Fruit fly (Drosophila melanogaster): ENCODE results near the gene CG12746.

Gene CG12746

dm6 chr3R:5591398-5591853 lies 26.8 kb downstream of the CG12746 start, which contains the start of the genes noi and Vha26 (continued):
- no peak for TF ChIP-seq prd (optimal IDR thresholded peaks at IDR 0.05)
- TF ChIP-seq prd (GFP tag; IDR thresholded peaks at IDR 0.05) = peak; percentile 29; the same call in 1 of the 3 replicates
- TF ChIP-seq CG17186 (GFP tag; optimal IDR thresholded peaks at IDR 0.05) = peak; percentile 78
- peak; percentile 30; the same call in 1 of the 2 replicates for TF ChIP-seq nerfin-2 (GFP tag; IDR thresholded peaks at IDR 0.05; ENCODE audit: partially characterized antibody)
- TF ChIP-seq sob (GFP tag; IDR thresholded peaks at IDR 0.05) = 0 out of 2 replicates have a peak, but pooled peaks have one; percentile 43
- TF ChIP-seq CG13296 (GFP tag; optimal IDR thresholded peaks at IDR 0.05) = peak; percentile 7
- no peak for TF ChIP-seq Drgx (GFP tag; IDR thresholded peaks at IDR 0.05)
- TF ChIP-seq bcd (GFP tag; optimal IDR thresholded peaks at IDR 0.05) = no peak
- TF ChIP-seq CG9797 (GFP tag; optimal IDR thresholded peaks at IDR 0.05) = peak; percentile 86
- peak; percentile 4 to 43 for TF ChIP-seq Pdp1 (GFP tag; optimal IDR thresholded peaks at IDR 0.05)
- no peak for TF ChIP-seq insv (GFP tag; optimal IDR thresholded peaks at IDR 0.05)
- peak; percentile 44 for TF ChIP-seq CG10543 (GFP tag; optimal IDR thresholded peaks at IDR 0.05)
- peak; percentile 98 for TF ChIP-seq ssp (GFP tag; IDR thresholded peaks at IDR 0.05)
- TF ChIP-seq caup (GFP tag; optimal IDR thresholded peaks at IDR 0.05; ENCODE audit: severe bottlenecking) = peak; percentile 31
- 0 out of 2 replicates have a peak, but pooled peaks have one; percentile 27 for TF ChIP-seq hbn (GFP tag; IDR thresholded peaks at IDR 0.05; ENCODE audit: partially characterized antibody)
- TF ChIP-seq CG13775 (GFP tag; optimal IDR thresholded peaks at IDR 0.05) = peak; percentile 49
- TF ChIP-seq grau (tag; optimal IDR thresholded peaks at IDR 0.05) = peak; percentile 72
- TF ChIP-seq CG4854 (GFP tag; optimal IDR thresholded peaks at IDR 0.05) = no peak
- TF ChIP-seq twi (tag; optimal IDR thresholded peaks at IDR 0.05) = peak; percentile 45
- peak; percentile 76 for TF ChIP-seq zen (tag; optimal IDR thresholded peaks at IDR 0.05)
- TF ChIP-seq CG10979 (tag; optimal IDR thresholded peaks at IDR 0.05) = peak; percentile 21
- peak; percentile 77 for TF ChIP-seq BEAF-32 (GFP tag; optimal IDR thresholded peaks at IDR 0.05)
- TF ChIP-seq ftz-f1 (GFP tag; optimal IDR thresholded peaks at IDR 0.05) = peak; percentile 12
- peak; percentile 63 for TF ChIP-seq Myb (GFP tag; optimal IDR thresholded peaks at IDR 0.05)
- peak; percentile 18 for TF ChIP-seq Sry-β (GFP tag; optimal IDR thresholded peaks at IDR 0.05)
- 0 out of 2 replicates have a peak, but pooled peaks have one; percentile 24 for TF ChIP-seq Adf1 (GFP tag; IDR thresholded peaks at IDR 0.05)
- no peak for TF ChIP-seq CG3407 (GFP tag; optimal IDR thresholded peaks at IDR 0.05)
- peak; percentile 10 for TF ChIP-seq bab2 (GFP tag; optimal IDR thresholded peaks at IDR 0.05)
- peak; percentile 73 for TF ChIP-seq Dref (GFP tag; IDR thresholded peaks at IDR 0.05)
- peak; percentile 54 for TF ChIP-seq lilli (GFP tag; optimal IDR thresholded peaks at IDR 0.05)
- TF ChIP-seq vnd (GFP tag; IDR thresholded peaks at IDR 0.05; ENCODE audit: partially characterized antibody) = 0 out of 3 replicates have a peak, but pooled peaks have one; percentile 45
- TF ChIP-seq Bgb (GFP tag; IDR thresholded peaks at IDR 0.05; ENCODE audit: partially characterized antibody) = peak; percentile 63
- TF ChIP-seq Camta (GFP tag; optimal IDR thresholded peaks at IDR 0.05) = no peak
- TF ChIP-seq CG16813 (GFP tag; IDR thresholded peaks at IDR 0.05; ENCODE audit: partially characterized antibody) = peak; percentile 73
- peak; percentile 44 for TF ChIP-seq NfI (GFP tag; optimal IDR thresholded peaks at IDR 0.05)
- TF ChIP-seq H15 (GFP tag; IDR thresholded peaks at IDR 0.05) = no peak
- TF ChIP-seq CG34224 (GFP tag; IDR thresholded peaks at IDR 0.05; ENCODE audit: partially characterized antibody) = peak; percentile 47; the same call in 2 of the 3 replicates
- peak in 1 of 2 experiments; percentile 33 for TF ChIP-seq tll (GFP tag; optimal IDR thresholded peaks at IDR 0.05)
- no peak for TF ChIP-seq Bteb2 (GFP tag; optimal IDR thresholded peaks at IDR 0.05)
- no peak for TF ChIP-seq cato (GFP tag; optimal IDR thresholded peaks at IDR 0.05; ENCODE audit: borderline replicate concordance)
- no peak for TF ChIP-seq peb (GFP tag; IDR thresholded peaks at IDR 0.05)
- no peak for TF ChIP-seq luna (GFP tag; optimal IDR thresholded peaks at IDR 0.05)
- TF ChIP-seq Nf-YA (GFP tag; IDR thresholded peaks at IDR 0.05) = no peak
- TF ChIP-seq croc (GFP tag; conservative IDR thresholded peaks at IDR 0.05) = no peak
- TF ChIP-seq CG7963 (GFP tag; IDR thresholded peaks at IDR 0.05; ENCODE audit: partially characterized antibody) = peak; percentile 51; the same call in 1 of the 3 replicates
- TF ChIP-seq dati (GFP tag; IDR thresholded peaks at IDR 0.05) = no peak
- TF ChIP-seq CkIIα-i1 (GFP tag; IDR thresholded peaks at IDR 0.05) = no peak
- TF ChIP-seq vvl (GFP tag; IDR thresholded peaks at IDR 0.05) = peak; percentile 18; the same call in 1 of the 2 replicates
- TF ChIP-seq Hr39 (optimal IDR thresholded peaks at IDR 0.05) = no peak

All from whole organism, embryonic.